Worm (Caenorhabditis elegans): ENCODE data around the gene clec-197.

- TF ChIP-seq nhr-12 (tag; optimal IDR thresholded peaks at IDR 0.05) (no peak), unc-120 (tag; optimal IDR thresholded peaks at IDR 0.05; ENCODE audit: poor library complexity, severe bottlenecking) (no peak), mep-1 (tag; optimal IDR thresholded peaks at IDR 0.05) (no peak), mab-5 (tag; optimal IDR thresholded peaks at IDR 0.05) (no peak), ces-1 (GFP tag; optimal IDR thresholded peaks at IDR 0.05) (no peak), nhr-237 (tag; optimal IDR thresholded peaks at IDR 0.05) (no peak)
Observed at ce11 chrIV:17332261-17332660, 14.2 kb downstream of the clec-197 start, which contains the start of gene C49C3.7.
